Worm (Caenorhabditis elegans) whole organism, young adult: Measurements from ENCODE around the gene F55G11.2.

Source experiments
- B0019.2 ChIP-seq: fragments of 200-800 bp; sonication (Bioruptor generic); conservative IDR thresholded peaks from 2 replicates; pipeline ENCODE4 v1.3.6; 2022; ENCODE audit warnings: missing genetic modification reagents, missing genetic modification characterization, missing compliant biosample characterization
- C06A6.2 ChIP-seq: fragments of 200-800 bp; sonication (Bioruptor generic); conservative IDR thresholded peaks from 2 replicates; pipeline ENCODE4 v1.3.6; 2022; ENCODE audit warnings: missing genetic modification characterization, missing compliant biosample characterization
- C17E4.6 ChIP-seq: fragments of 200-800 bp; sonication (Bioruptor generic); IDR thresholded peaks from 2 replicates; pipeline ENCODE4 v1.3.6; 2022; ENCODE audit warnings: missing genetic modification reagents, missing genetic modification characterization, missing compliant biosample characterization
- F10E7.11 ChIP-seq: sonication (generic microtip); optimal IDR thresholded peaks from 2 replicates; lab custom pipeline; 2017; ENCODE audit warnings: mild to moderate bottlenecking, missing genetic modification characterization, moderate library complexity, missing compliant biosample characterization
- F57C9.4 ChIP-seq: sonication (generic microtip); optimal IDR thresholded peaks from 2 replicates; lab custom pipeline; 2017; ENCODE audit warnings: mild to moderate bottlenecking, missing genetic modification characterization, missing compliant biosample characterization
- Y53F4B.3 ChIP-seq: fragments of 200-800 bp; sonication (Bioruptor generic); IDR thresholded peaks from 2 replicates; pipeline ENCODE4 v1.3.6; 2022; ENCODE audit warnings: missing genetic modification reagents, missing genetic modification characterization, missing compliant biosample characterization
- Y53G8AR.9 ChIP-seq: fragments of 200-800 bp; sonication (Bioruptor generic); conservative IDR thresholded peaks from 2 replicates; pipeline ENCODE4 v1.3.6; 2022; ENCODE audit warnings: missing genetic modification reagents, missing genetic modification characterization, missing compliant biosample characterization
- Y95B8A.8 ChIP-seq: fragments of 200-800 bp; sonication (Bioruptor generic); IDR thresholded peaks from 2 replicates; pipeline ENCODE4 v1.3.6; 2022; ENCODE audit warnings: missing genetic modification reagents, missing genetic modification characterization, missing compliant biosample characterization
- ama-1 ChIP-seq, 3 experiments: fragments of 150-350 bp in 1 of 3; sonication (generic microtip) in 2 of 3; optimal IDR thresholded peaks; 2 replicates each; lab custom pipeline; 2014 to 2018; ENCODE audit warnings: missing biosample characterization in 2 of 3, missing genetic modification characterization in 2 of 3, missing genetic modification reagents in 2 of 3
- aptf-2 ChIP-seq: fragments of 200-800 bp; sonication (Bioruptor generic); conservative IDR thresholded peaks from 2 replicates; pipeline ENCODE4 v1.3.6; 2022; ENCODE audit warnings: missing genetic modification reagents, missing genetic modification characterization, missing compliant biosample characterization
- aptf-3 ChIP-seq: fragments of 200-800 bp; sonication (Bioruptor generic); IDR thresholded peaks from 2 replicates; pipeline ENCODE4 v1.3.6; 2022; ENCODE audit warnings: missing genetic modification characterization, missing compliant biosample characterization
- atf-7 ChIP-seq: sonication (generic microtip); optimal IDR thresholded peaks from 2 replicates; lab custom pipeline; 2017; ENCODE audit warnings: mild to moderate bottlenecking, missing genetic modification characterization, missing compliant biosample characterization
- attf-3 ChIP-seq: fragments of 200-800 bp; sonication (Bioruptor generic); conservative IDR thresholded peaks from 2 replicates; pipeline ENCODE4 v1.3.6; 2022; ENCODE audit warnings: missing genetic modification reagents, missing genetic modification characterization, missing compliant biosample characterization
- attf-6 ChIP-seq: fragments of 200-800 bp; sonication (Bioruptor generic); IDR thresholded peaks from 2 replicates; pipeline ENCODE4 v1.3.6; 2022; ENCODE audit warnings: missing genetic modification reagents, missing genetic modification characterization, missing compliant biosample characterization
- ccch-3 ChIP-seq: fragments of 200-800 bp; sonication (Bioruptor generic); optimal IDR thresholded peaks from 2 replicates; lab custom pipeline; 2018; ENCODE audit warnings: mild to moderate bottlenecking, missing genetic modification characterization, missing compliant biosample characterization
- cebp-1 ChIP-seq, 2 experiments: fragments of 200-800 bp in 1 of 2; sonication (Bioruptor generic) in 1 of 2; sonication (generic microtip) in 1 of 2; IDR thresholded peaks in 1 of 2; optimal IDR thresholded peaks in 1 of 2; 2 replicates each; pipeline versions ENCODE4 v1.3.6 to Lab custom; 2017 to 2022; ENCODE audit warnings: missing compliant biosample characterization in 2 of 2, missing genetic modification characterization in 2 of 2, mild to moderate bottlenecking in 1 of 2, missing genetic modification reagents in 1 of 2, moderate library complexity in 1 of 2
- cebp-2 ChIP-seq: fragments of 200-800 bp; sonication (Bioruptor generic); IDR thresholded peaks from 2 replicates; pipeline ENCODE4 v1.3.6; 2022; ENCODE audit warnings: missing genetic modification characterization, missing compliant biosample characterization
- die-1 ChIP-seq: sonication (generic microtip); optimal IDR thresholded peaks from 2 replicates; lab custom pipeline; 2016; ENCODE audit warnings: missing genotype, mild to moderate bottlenecking, missing genetic modification characterization, missing compliant biosample characterization
- dox-1 ChIP-seq: fragments of 200-800 bp; sonication (Bioruptor generic); IDR thresholded peaks from 2 replicates; pipeline ENCODE4 v1.3.6; 2022; ENCODE audit warnings: missing genetic modification reagents, missing genetic modification characterization, missing compliant biosample characterization
- ekl-4 ChIP-seq: fragments of 200-800 bp; sonication (Bioruptor generic); IDR thresholded peaks from 2 replicates; pipeline ENCODE4 v1.3.6; 2022; ENCODE audit warnings: missing genetic modification reagents, missing genetic modification characterization, missing compliant biosample characterization
- hlh-12 ChIP-seq: sonication (generic microtip); optimal IDR thresholded peaks from 2 replicates; lab custom pipeline; 2016; ENCODE audit warnings: missing genetic modification characterization, missing compliant biosample characterization
- lin-35 ChIP-seq, 3 experiments: fragments of 150-350 bp in 2 of 3; sonication (generic microtip) in 1 of 3; optimal IDR thresholded peaks; 2 replicates each; lab custom pipeline; 2014 to 2018; ENCODE audit warnings: missing biosample characterization in 3 of 3, missing genetic modification characterization in 3 of 3, missing genetic modification reagents in 3 of 3
- lin-40 ChIP-seq: sonication (generic microtip); optimal IDR thresholded peaks from 2 replicates; lab custom pipeline; 2016; ENCODE audit warnings: missing genetic modification characterization, mild to moderate bottlenecking, missing compliant biosample characterization, missing genotype, missing genetic modification reagents
- lsl-1 ChIP-seq: fragments of 200-800 bp; sonication (Bioruptor generic); optimal IDR thresholded peaks from 2 replicates; lab custom pipeline; 2018; ENCODE audit warnings: mild to moderate bottlenecking, missing genetic modification characterization, moderate library complexity, missing compliant biosample characterization
- madf-10 ChIP-seq: sonication (generic microtip); optimal IDR thresholded peaks from 2 replicates; lab custom pipeline; 2016; ENCODE audit warnings: mild to moderate bottlenecking, missing genetic modification characterization, missing compliant biosample characterization
- madf-8 ChIP-seq: fragments of 200-800 bp; sonication (Bioruptor generic); conservative IDR thresholded peaks from 2 replicates; pipeline ENCODE4 v1.3.6; 2022; ENCODE audit warnings: missing genetic modification reagents, missing genetic modification characterization, missing compliant biosample characterization
- mcd-1 ChIP-seq: fragments of 200-800 bp; sonication (Bioruptor generic); IDR thresholded peaks from 2 replicates; pipeline ENCODE4 v1.3.6; 2022; ENCODE audit warnings: missing genetic modification reagents, missing genetic modification characterization, missing compliant biosample characterization
- mes-4 ChIP-seq: sonication (generic microtip); optimal IDR thresholded peaks from 2 replicates; lab custom pipeline; 2016; ENCODE audit warnings: missing genotype, missing genetic modification characterization, missing compliant biosample characterization
- nhr-80 ChIP-seq: sonication (generic microtip); optimal IDR thresholded peaks from 2 replicates; lab custom pipeline; 2016; ENCODE audit warnings: missing genetic modification characterization, missing compliant biosample characterization
- rec-8 ChIP-seq, 2 experiments: sonication (generic microtip); optimal IDR thresholded peaks; 2 replicates each; lab custom pipeline; 2016; ENCODE audit warnings: mild to moderate bottlenecking in 2 of 2, missing genetic modification characterization in 2 of 2, missing genetic modification reagents in 2 of 2, missing genotype in 2 of 2, missing biosample characterization in 1 of 2, missing compliant biosample characterization in 1 of 2, moderate library complexity in 1 of 2
- repo-1 ChIP-seq: sonication (generic microtip); optimal IDR thresholded peaks from 2 replicates; lab custom pipeline; 2017; ENCODE audit warnings: mild to moderate bottlenecking, missing genetic modification characterization, missing compliant biosample characterization
- rpc-1 ChIP-seq, 2 experiments: fragments of 150-350 bp in 1 of 2; sonication (generic microtip) in 1 of 2; optimal IDR thresholded peaks; 2 replicates each; lab custom pipeline; 2014 to 2018; ENCODE audit warnings: missing biosample characterization in 1 of 2, missing genetic modification characterization in 1 of 2, missing genetic modification reagents in 1 of 2, missing genotype in 1 of 2
- snpc-3.4 ChIP-seq: sonication (generic microtip); optimal IDR thresholded peaks from 2 replicates; lab custom pipeline; 2017; ENCODE audit warnings: missing genetic modification characterization, mild to moderate bottlenecking, missing compliant biosample characterization, antibody characterized with exemption, moderate library complexity, missing genotype, missing genetic modification reagents
- snpc-4 ChIP-seq, 5 experiments: fragments of 150-350 bp in 1 of 5; sonication (generic microtip) in 4 of 5; optimal IDR thresholded peaks; 2 replicates each; lab custom pipeline; 2014 to 2018; ENCODE audit warnings: missing genetic modification characterization in 5 of 5, missing biosample characterization in 3 of 5, antibody characterized with exemption in 2 of 5, mild to moderate bottlenecking in 2 of 5, missing compliant biosample characterization in 2 of 5, missing genotype in 2 of 5, moderate library complexity in 2 of 5, missing genetic modification reagents in 1 of 5
- tbx-9 ChIP-seq: sonication (generic microtip); optimal IDR thresholded peaks from 2 replicates; lab custom pipeline; 2016; ENCODE audit warnings: borderline replicate concordance, missing genetic modification characterization, inconsistent platforms, missing compliant biosample characterization
- unc-130 ChIP-seq: sonication (generic microtip); optimal IDR thresholded peaks from 2 replicates; lab custom pipeline; 2016; ENCODE audit warnings: missing genetic modification reagents, missing genetic modification characterization, missing compliant biosample characterization
- unc-62 ChIP-seq: fragments of 150-350 bp; optimal IDR thresholded peaks from 2 replicates; lab custom pipeline; 2014; ENCODE audit warnings: missing biosample characterization, missing genetic modification reagents, missing genetic modification characterization
- ztf-3 ChIP-seq: fragments of 200-800 bp; sonication (Bioruptor generic); optimal IDR thresholded peaks from 2 replicates; lab custom pipeline; 2018; ENCODE audit warnings: mild to moderate bottlenecking, missing genetic modification characterization, missing compliant biosample characterization

The F55G11.2 gene

ce11 chrIV:12989355-12989754 lies 20.3 kb upstream of the F55G11.2 start, which contains the start of gene K10D11.6:
Gene K10D11.6 (minus strand): TSS chrIV:12989455.
- no peak for TF ChIP-seq ccch-3
- TF ChIP-seq nhr-80, result peak; percentile 22
- TF ChIP-seq snpc-4 (GFP tag; optimal IDR thresholded peaks at IDR 0.05; lab: Kevin White, UChicago), result no peak
- peak in 1 of 4 experiments; percentile 42 for TF ChIP-seq snpc-4 (tag; optimal IDR thresholded peaks at IDR 0.05; lab: Kevin White, UChicago)
- TF ChIP-seq cebp-2, result no peak
- TF ChIP-seq ama-1 (optimal IDR thresholded peaks at IDR 0.05; lab: Kevin White, UChicago), result no peak
- no peak for TF ChIP-seq ama-1 (GFP tag; optimal IDR thresholded peaks at IDR 0.05; lab: Kevin White, UChicago)

ce11 chrIV:12985961-12986360 lies 16.9 kb upstream of the F55G11.2 start, which contains the start of gene K10D11.3:
Gene K10D11.3 (minus strand): TSS chrIV:12986134.
- no peak for TF ChIP-seq snpc-3.4
- TF ChIP-seq nhr-80, result peak; percentile 11

ce11 chrIV:12978307-12979036 lies 9.4 kb upstream of the F55G11.2 start, which contains the start of gene K10D11.2:
Gene K10D11.2 (plus strand): TSS chrIV:12978986.
- TF ChIP-seq lin-40 (tag; lab: Kevin White, UChicago) (no peak), dox-1 (GFP tag; lab: Robert Waterston, UW) (0 out of 2 replicates have a peak, but pooled peaks have one; percentile 38), B0019.2 (no peak), Y95B8A.8 (GFP tag; lab: Robert Waterston, UW) (no peak), atf-7 (tag; lab: Kevin White, UChicago) (peak; percentile 16), nhr-80 (peak; percentile 39), madf-10 (no peak)

- TF ChIP-seq tbx-9 (tag; lab: Kevin White, UChicago) (no peak), lin-35 (GFP tag; optimal IDR thresholded peaks at IDR 0.05; lab: Kevin White, UChicago) (no peak), C17E4.6 (no peak), mcd-1 (no peak), snpc-4 (GFP tag; optimal IDR thresholded peaks at IDR 0.05; lab: Kevin White, UChicago) (no peak), snpc-4 (tag; optimal IDR thresholded peaks at IDR 0.05; lab: Kevin White, UChicago) (no peak), attf-3 (GFP tag; lab: Robert Waterston, UW) (no peak), ekl-4 (no peak), lsl-1 (GFP tag; lab: Kevin White, UChicago) (no peak), die-1 (tag; lab: Kevin White, UChicago) (no peak), Y53G8AR.9 (GFP tag; lab: Robert Waterston, UW) (no peak), F57C9.4 (tag; lab: Kevin White, UChicago) (no peak), Y53F4B.3 (GFP tag; lab: Robert Waterston, UW) (no peak), unc-62 (GFP tag; lab: Kevin White, UChicago) (no peak), repo-1 (tag; lab: Kevin White, UChicago) (no peak), madf-8 (GFP tag; lab: Robert Waterston, UW) (no peak)
These were observed 8.6 kb upstream of the F55G11.2 start for ce11 chrIV:12977650-12978049.

ce11 chrIV:12975981-12976380 lies 6.9 kb upstream of the F55G11.2 start, which contains the start of gene dod-17:
Gene dod-17 (plus strand): TSS chrIV:12976303.
- no peak for TF ChIP-seq unc-130
- no peak for TF ChIP-seq ztf-3
- no peak for TF ChIP-seq aptf-2 (GFP tag; lab: Robert Waterston, UW)
- no peak for TF ChIP-seq madf-8 (GFP tag; lab: Robert Waterston, UW)
- TF ChIP-seq F57C9.4 (tag; lab: Kevin White, UChicago), result no peak
- TF ChIP-seq mes-4 (tag; lab: Kevin White, UChicago), result no peak
- TF ChIP-seq lin-35 (GFP tag; optimal IDR thresholded peaks at IDR 0.05; lab: Kevin White, UChicago), result no peak
- no peak for TF ChIP-seq aptf-3 (GFP tag; lab: Robert Waterston, UW)
- TF ChIP-seq attf-6 (GFP tag; lab: Robert Waterston, UW), result no peak
- TF ChIP-seq hlh-12 (tag; lab: Kevin White, UChicago), result no peak
- no peak for TF ChIP-seq rpc-1 (optimal IDR thresholded peaks at IDR 0.05; lab: Kevin White, UChicago)
- no peak for TF ChIP-seq rpc-1 (tag; optimal IDR thresholded peaks at IDR 0.05; lab: Kevin White, UChicago)
- TF ChIP-seq cebp-1 (GFP tag; IDR thresholded peaks at IDR 0.05; lab: Robert Waterston, UW), result no peak
- TF ChIP-seq cebp-1 (tag; optimal IDR thresholded peaks at IDR 0.05; lab: Kevin White, UChicago), result no peak
- TF ChIP-seq ama-1 (optimal IDR thresholded peaks at IDR 0.05; lab: Kevin White, UChicago), result no peak
- TF ChIP-seq ama-1 (GFP tag; optimal IDR thresholded peaks at IDR 0.05; lab: Kevin White, UChicago), result no peak
- no peak for TF ChIP-seq rec-8 (tag; optimal IDR thresholded peaks at IDR 0.05; lab: Kevin White, UChicago)
- TF ChIP-seq C06A6.2 (GFP tag; lab: Robert Waterston, UW), result no peak
- TF ChIP-seq nhr-80, result no peak
- no peak for TF ChIP-seq cebp-2
- TF ChIP-seq F10E7.11 (tag; lab: Kevin White, UChicago), result no peak
